Worm (Caenorhabditis elegans): ENCODE results near the gene npp-8.
A peak's percentile ranks its signal among the peaks of the same experiment; 100 is the strongest.

Gene npp-8

ce11 chrIV:1632593-1632992, 37.0 kb upstream of the npp-8 start:
- TF ChIP-seq ces-1 (GFP tag; optimal IDR thresholded peaks at IDR 0.05) (no peak), ama-1 (optimal IDR thresholded peaks at IDR 0.05) (no peak), unc-130 (tag; optimal IDR thresholded peaks at IDR 0.05) (no peak), ceh-88 (GFP tag; IDR thresholded peaks at IDR 0.05) (no peak), nhr-71 (tag; optimal IDR thresholded peaks at IDR 0.05) (no peak)

- TF ChIP-seq fkh-10 (GFP tag; optimal IDR thresholded peaks at IDR 0.05) (no peak), mef-2 (tag; optimal IDR thresholded peaks at IDR 0.05) (no peak), alr-1 (tag; optimal IDR thresholded peaks at IDR 0.05; ENCODE audit: borderline replicate concordance) (no peak), C34B4.2 (tag; optimal IDR thresholded peaks at IDR 0.05) (no peak), vab-15 (tag; optimal IDR thresholded peaks at IDR 0.05) (no peak)
These were observed 36.0 kb upstream of the npp-8 start, which contains the start of gene cpg-24 for ce11 chrIV:1631651-1632050. Gene cpg-24, plus strand, starts transcription at chrIV:1631951.

- TF ChIP-seq nhr-85 (tag) (peak; percentile 2), lin-39 (tag; optimal IDR thresholded peaks at IDR 0.05) (no peak), irx-1 (tag; optimal IDR thresholded peaks at IDR 0.05) (no peak), efl-1 (optimal IDR thresholded peaks at IDR 0.05) (no peak), efl-1 (GFP tag; optimal IDR thresholded peaks at IDR 0.05 in 1 of 2) (peak in 1 of 2 experiments; percentile 80), xbp-1 (tag; optimal IDR thresholded peaks at IDR 0.05) (no peak)
These were observed 33.1 kb upstream of the npp-8 start for ce11 chrIV:1628730-1629129.

ce11 chrIV:1628281-1628680, 32.7 kb upstream of the npp-8 start:
- TF ChIP-seq ceh-90 (tag; optimal IDR thresholded peaks at IDR 0.05) (no peak), aha-1 (tag; optimal IDR thresholded peaks at IDR 0.05) (no peak), ceh-8 (GFP tag; optimal IDR thresholded peaks at IDR 0.05) (no peak), fkh-10 (GFP tag; optimal IDR thresholded peaks at IDR 0.05) (no peak), lin-35 (GFP tag; optimal IDR thresholded peaks at IDR 0.05) (no peak), blmp-1 (tag; optimal IDR thresholded peaks at IDR 0.05) (no peak), unc-98 (GFP tag; IDR thresholded peaks at IDR 0.05) (no peak), egl-27 (tag; optimal IDR thresholded peaks at IDR 0.05) (no peak), fkh-4 (tag; optimal IDR thresholded peaks at IDR 0.05; ENCODE audit: borderline replicate concordance) (no peak), alr-1 (tag; optimal IDR thresholded peaks at IDR 0.05; ENCODE audit: borderline replicate concordance) (no peak), dsc-1 (tag; optimal IDR thresholded peaks at IDR 0.05) (no peak), nhr-47 (tag; optimal IDR thresholded peaks at IDR 0.05) (no peak), egl-13 (tag; optimal IDR thresholded peaks at IDR 0.05) (no peak)

- no peak for TF ChIP-seq vab-15 (tag; optimal IDR thresholded peaks at IDR 0.05)
- TF ChIP-seq ama-1 (optimal IDR thresholded peaks at IDR 0.05), result no peak
- TF ChIP-seq sptf-1 (tag; optimal IDR thresholded peaks at IDR 0.05), result no peak
- TF ChIP-seq nhr-28 (tag; optimal IDR thresholded peaks at IDR 0.05), result no peak
- TF ChIP-seq efl-3 (GFP tag; optimal IDR thresholded peaks at IDR 0.05), result no peak
- no peak for TF ChIP-seq xbp-1 (tag; optimal IDR thresholded peaks at IDR 0.05)
- no peak for TF ChIP-seq irx-1 (tag; optimal IDR thresholded peaks at IDR 0.05)
- TF ChIP-seq zip-4 (GFP tag; optimal IDR thresholded peaks at IDR 0.05), result no peak
- TF ChIP-seq fkh-10 (GFP tag; optimal IDR thresholded peaks at IDR 0.05), result no peak
- TF ChIP-seq ceh-8 (GFP tag; optimal IDR thresholded peaks at IDR 0.05), result no peak
- TF ChIP-seq alr-1 (tag; optimal IDR thresholded peaks at IDR 0.05; ENCODE audit: borderline replicate concordance), result no peak
- no peak for TF ChIP-seq sup-37 (GFP tag; optimal IDR thresholded peaks at IDR 0.05)
These were observed 30.8 kb upstream of the npp-8 start, which contains the start of gene nhr-146 for ce11 chrIV:1626342-1626855. Gene nhr-146, plus strand, starts transcription at chrIV:1626805.

- TF ChIP-seq lin-14 (GFP tag; optimal IDR thresholded peaks at IDR 0.05) (no peak), nhr-12 (tag; optimal IDR thresholded peaks at IDR 0.05) (peak; percentile 53), nhr-28 (tag; optimal IDR thresholded peaks at IDR 0.05) (peak; percentile 24)
These were observed 28.8 kb upstream of the npp-8 start for ce11 chrIV:1624447-1624846.
